Worm (Caenorhabditis elegans) whole organism, L4 larva: ENCODE results near the gene sdz-5.

Source experiments
- F10B5.3 ChIP-seq: sonication (generic microtip); optimal IDR thresholded peaks from 2 replicates; lab custom pipeline; 2016; ENCODE audit warnings: mild to moderate bottlenecking, missing genetic modification characterization, missing compliant biosample characterization
- T20F7.1 ChIP-seq: fragments of 200-800 bp; sonication (Bioruptor generic); optimal IDR thresholded peaks from 2 replicates; lab custom pipeline; 2018; ENCODE audit warnings: mild to moderate bottlenecking, missing genetic modification characterization, missing compliant biosample characterization
- T26A8.4 ChIP-seq: fragments of 200-800 bp; sonication (Bioruptor generic); IDR thresholded peaks from 2 replicates; pipeline ENCODE4 v1.3.6; 2022; ENCODE audit warnings: missing genetic modification characterization, missing compliant biosample characterization
- Y48G9A.11 ChIP-seq: fragments of 200-800 bp; sonication (Bioruptor generic); IDR thresholded peaks from 2 replicates; pipeline ENCODE4 v1.3.6; 2022; ENCODE audit warnings: missing genetic modification reagents, missing genetic modification characterization, missing compliant biosample characterization
- Y75B8A.6 ChIP-seq: fragments of 200-800 bp; sonication (Bioruptor generic); IDR thresholded peaks from 2 replicates; pipeline ENCODE4 v1.3.6; 2022; ENCODE audit warnings: missing genetic modification reagents, missing genetic modification characterization, missing compliant biosample characterization
- ZK546.5 ChIP-seq, 2 experiments: sonication (generic microtip); optimal IDR thresholded peaks; 2 replicates each; lab custom pipeline; 2017; ENCODE audit warnings: missing biosample characterization in 2 of 2, missing genetic modification characterization in 2 of 2
- aha-1 ChIP-seq: fragments of 150-350 bp; peaks from one replicate; lab custom pipeline; 2014; ENCODE audit warnings: missing biosample characterization, missing genetic modification characterization
- ceh-20 ChIP-seq: fragments of 200-800 bp; sonication (Bioruptor generic); IDR thresholded peaks from 2 replicates; pipeline ENCODE4 v1.3.6; 2022; ENCODE audit warnings: missing genetic modification reagents, missing genetic modification characterization, missing compliant biosample characterization
- ceh-44 ChIP-seq: fragments of 200-800 bp; sonication (Bioruptor generic); IDR thresholded peaks from 2 replicates; pipeline ENCODE4 v1.3.6; 2022; ENCODE audit warnings: missing genetic modification reagents, missing genetic modification characterization, missing compliant biosample characterization
- ces-1 ChIP-seq: fragments of 150-350 bp; sonication (generic microtip); optimal IDR thresholded peaks from 4 replicates; lab custom pipeline; 2014; ENCODE audit warnings: missing biosample characterization, missing genetic modification reagents, missing genetic modification characterization
- daf-12 ChIP-seq: fragments of 150-350 bp; optimal IDR thresholded peaks from 2 replicates; lab custom pipeline; 2014; ENCODE audit warnings: missing biosample characterization, missing genetic modification reagents, missing genetic modification characterization
- daf-16 ChIP-seq, 3 experiments: sonication (generic microtip); optimal IDR thresholded peaks; 2 replicates each; lab custom pipeline; 2016 to 2017; ENCODE audit warnings: missing genetic modification characterization in 3 of 3, missing genetic modification reagents in 3 of 3, mild to moderate bottlenecking in 2 of 3, missing compliant biosample characterization in 2 of 3, missing biosample characterization in 1 of 3, moderate library complexity in 1 of 3
- dmd-9 ChIP-seq: fragments of 200-800 bp; sonication (Bioruptor generic); IDR thresholded peaks from 2 replicates; pipeline ENCODE4 v1.3.6; 2022; ENCODE audit warnings: missing genetic modification reagents, missing genetic modification characterization, missing compliant biosample characterization
- dpl-1 ChIP-seq: fragments of 150-350 bp; optimal IDR thresholded peaks from 2 replicates; lab custom pipeline; 2014; ENCODE audit warnings: missing biosample characterization, missing genetic modification reagents, missing genetic modification characterization
- lim-7 ChIP-seq: fragments of 200-800 bp; sonication (Bioruptor generic); IDR thresholded peaks from 2 replicates; pipeline ENCODE4 v1.3.6; 2022; ENCODE audit warnings: missing genetic modification characterization, missing compliant biosample characterization
- lin-15B ChIP-seq: fragments of 150-350 bp; sonication (generic microtip); optimal IDR thresholded peaks from 3 replicates; lab custom pipeline; 2014; ENCODE audit warnings: missing biosample characterization, missing genetic modification characterization
- lin-38 ChIP-seq: fragments of 200-800 bp; sonication (Bioruptor generic); IDR thresholded peaks from 2 replicates; pipeline ENCODE4 v1.3.6; 2022; ENCODE audit warnings: missing genetic modification reagents, missing genetic modification characterization, missing compliant biosample characterization
- lir-3 ChIP-seq: sonication (generic microtip); optimal IDR thresholded peaks from 2 replicates; lab custom pipeline; 2016; ENCODE audit warnings: mild to moderate bottlenecking, missing genetic modification characterization, missing compliant biosample characterization
- lsy-2 ChIP-seq, 2 experiments: fragments of 150-350 bp in 1 of 2; sonication (generic microtip) in 1 of 2; optimal IDR thresholded peaks; 2 replicates each; lab custom pipeline; 2014 to 2017; ENCODE audit warnings: missing biosample characterization in 2 of 2, missing genetic modification characterization in 2 of 2
- mdl-1 ChIP-seq, 2 experiments: fragments of 150-350 bp in 1 of 2; sonication (generic microtip) in 1 of 2; optimal IDR thresholded peaks; 2 replicates each; lab custom pipeline; 2014 to 2017; ENCODE audit warnings: missing biosample characterization in 2 of 2, missing genetic modification characterization in 2 of 2
- mdt-29 ChIP-seq: fragments of 200-800 bp; sonication (Bioruptor generic); IDR thresholded peaks from 2 replicates; pipeline ENCODE4 v1.3.6; 2022; ENCODE audit warnings: missing genetic modification reagents, missing genetic modification characterization, missing compliant biosample characterization
- mep-1 ChIP-seq: fragments of 150-350 bp; sonication (generic microtip); optimal IDR thresholded peaks from 3 replicates; lab custom pipeline; 2014; ENCODE audit warnings: missing biosample characterization, missing genetic modification characterization
- nhr-111 ChIP-seq: fragments of 200-800 bp; sonication (Bioruptor generic); optimal IDR thresholded peaks from 2 replicates; lab custom pipeline; 2018; ENCODE audit warnings: mild to moderate bottlenecking, missing genetic modification characterization, missing compliant biosample characterization
- nhr-237 ChIP-seq: sonication (generic microtip); optimal IDR thresholded peaks from 2 replicates; lab custom pipeline; 2017; ENCODE audit warnings: missing biosample characterization, missing genetic modification characterization
- nhr-28 ChIP-seq: fragments of 150-350 bp; optimal IDR thresholded peaks from 2 replicates; lab custom pipeline; 2014; ENCODE audit warnings: missing biosample characterization, missing genetic modification characterization
- nhr-76 ChIP-seq: fragments of 150-350 bp; optimal IDR thresholded peaks from 2 replicates; lab custom pipeline; 2014; ENCODE audit warnings: missing biosample characterization, missing genetic modification characterization
- set-16 ChIP-seq: fragments of 200-800 bp; sonication (Bioruptor generic); IDR thresholded peaks from 2 replicates; pipeline ENCODE4 v1.3.6; 2022; ENCODE audit warnings: missing genetic modification reagents, missing genetic modification characterization, missing compliant biosample characterization
- spr-3 ChIP-seq: fragments of 200-800 bp; sonication (Bioruptor generic); optimal IDR thresholded peaks from 2 replicates; lab custom pipeline; 2018; ENCODE audit warnings: mild to moderate bottlenecking, missing genetic modification characterization, missing compliant biosample characterization
- tra-1 ChIP-seq: fragments of 200-800 bp; sonication (Bioruptor generic); IDR thresholded peaks from 2 replicates; pipeline ENCODE4 v1.3.6; 2022; ENCODE audit warnings: missing genetic modification reagents, missing genetic modification characterization, missing compliant biosample characterization
- unc-130 ChIP-seq: sonication (generic microtip); optimal IDR thresholded peaks from 2 replicates; lab custom pipeline; 2016; ENCODE audit warnings: missing genetic modification reagents, missing genetic modification characterization, missing compliant biosample characterization
- unc-62 ChIP-seq, 3 experiments: fragments of 150-350 bp in 1 of 3; sonication (generic microtip); optimal IDR thresholded peaks in 2 of 3; peaks in 1 of 3; 1 replicate in 1 of 3; 2 replicates in 2 of 3; lab custom pipeline; 2014 to 2017; ENCODE audit warnings: missing biosample characterization in 3 of 3, missing genetic modification characterization in 3 of 3, missing genetic modification reagents in 3 of 3, missing genotype in 1 of 3
- vab-7 ChIP-seq: fragments of 200-800 bp; sonication (Bioruptor generic); IDR thresholded peaks from 2 replicates; pipeline ENCODE4 v1.3.6; 2022; ENCODE audit warnings: missing genetic modification reagents, missing genetic modification characterization, missing compliant biosample characterization
- zag-1 ChIP-seq: fragments of 150-350 bp; optimal IDR thresholded peaks from 2 replicates; lab custom pipeline; 2014; ENCODE audit warnings: missing biosample characterization, missing genetic modification characterization
- zfp-3 ChIP-seq: fragments of 200-800 bp; sonication (Bioruptor generic); conservative IDR thresholded peaks from 2 replicates; pipeline ENCODE4 v1.3.6; 2022; ENCODE audit warnings: missing genetic modification reagents, missing genetic modification characterization, missing compliant biosample characterization
- zip-2 ChIP-seq: fragments of 150-350 bp; optimal IDR thresholded peaks from 2 replicates; lab custom pipeline; 2014; ENCODE audit warnings: missing biosample characterization, missing genetic modification characterization
- ztf-11 ChIP-seq: fragments of 150-350 bp; optimal IDR thresholded peaks from 2 replicates; lab custom pipeline; 2014; ENCODE audit warnings: missing biosample characterization, missing genetic modification characterization

sdz-5 gene

ce11 chrII:3048989-3049388 is 40.5 kb downstream of the sdz-5 start:
- TF ChIP-seq Y75B8A.6 (GFP tag; lab: Robert Waterston, UW), result no peak
- no peak for TF ChIP-seq nhr-111 (GFP tag; lab: Kevin White, UChicago)
- TF ChIP-seq lin-15B, result no peak
- no peak for TF ChIP-seq Y48G9A.11
- TF ChIP-seq mdt-29 (GFP tag; lab: Robert Waterston, UW), result no peak
- TF ChIP-seq daf-12 (tag; lab: Kevin White, UChicago), result no peak
- no peak for TF ChIP-seq nhr-76 (tag; lab: Kevin White, UChicago)
- no peak for TF ChIP-seq zag-1 (tag; lab: Kevin White, UChicago)
- TF ChIP-seq ZK546.5 (tag; optimal IDR thresholded peaks at IDR 0.05; lab: Kevin White, UChicago), result no peak
- no peak for TF ChIP-seq dmd-9 (GFP tag; lab: Robert Waterston, UW)
- no peak for TF ChIP-seq ceh-44
- no peak for TF ChIP-seq dpl-1 (GFP tag; lab: Kevin White, UChicago)
- TF ChIP-seq zip-2, result no peak
- TF ChIP-seq T26A8.4 (GFP tag; lab: Robert Waterston, UW), result no peak
- TF ChIP-seq vab-7 (GFP tag; lab: Robert Waterston, UW), result no peak
- no peak for TF ChIP-seq F10B5.3 (tag; lab: Kevin White, UChicago)
- no peak for TF ChIP-seq lim-7 (GFP tag; lab: Robert Waterston, UW)

DNA sequence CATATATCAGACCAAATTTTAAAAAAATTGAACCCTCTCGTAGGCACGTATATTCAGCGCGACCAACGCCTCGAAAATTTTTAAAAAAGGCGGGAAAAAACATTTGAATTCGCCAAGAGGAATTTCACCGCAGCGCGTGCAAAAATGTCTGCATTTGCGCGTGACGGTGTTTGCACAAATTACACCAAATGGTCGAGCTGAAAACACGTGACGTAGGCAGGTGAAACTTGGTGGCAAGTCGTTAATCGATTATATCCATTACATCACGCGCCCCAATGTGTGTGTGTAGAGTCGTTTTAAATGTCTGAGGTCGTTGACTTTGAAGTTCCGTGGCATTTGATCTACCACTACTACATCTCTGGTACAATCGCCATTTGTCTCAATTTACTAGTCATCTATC is 42.2 kb downstream of the sdz-5 start, which contains the start of gene sri-31:
Gene sri-31 (plus strand): TSS at position 301 of the 400 bp plus-strand sequence.
- no peak for TF ChIP-seq vab-7 (GFP tag; lab: Robert Waterston, UW)
- no peak for TF ChIP-seq ztf-11 (tag; lab: Kevin White, UChicago)
- TF ChIP-seq Y48G9A.11, result 0 out of 2 replicates have a peak, but pooled peaks have one; percentile 7
- no peak for TF ChIP-seq set-16
- no peak for TF ChIP-seq tra-1 (GFP tag; lab: Robert Waterston, UW)
- TF ChIP-seq lin-38 (GFP tag; lab: Robert Waterston, UW), result no peak

DNA sequence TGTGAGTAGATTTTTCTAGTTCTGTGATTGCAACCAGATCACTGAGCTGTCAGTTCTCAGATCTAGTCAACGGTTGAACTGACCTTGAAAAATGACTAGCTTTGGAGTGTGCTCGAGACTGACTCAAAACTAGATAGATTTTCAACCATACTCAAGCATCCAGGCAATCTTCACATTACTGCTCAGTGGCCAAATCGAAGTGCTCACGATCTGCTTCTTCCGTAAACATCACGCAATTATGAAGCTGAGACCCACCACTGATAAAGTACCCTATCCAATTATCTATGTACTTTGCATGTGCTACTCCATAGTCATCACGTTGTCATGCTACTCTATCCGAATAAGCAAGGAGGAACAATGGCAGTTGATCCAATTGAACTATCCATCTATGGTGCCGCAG is 42.8 kb downstream of the sdz-5 start:
- TF ChIP-seq mdl-1 (tag; optimal IDR thresholded peaks at IDR 0.05; lab: Kevin White, UChicago), result no peak
- no peak for TF ChIP-seq unc-130 (GFP tag; lab: Kevin White, UChicago)
- no peak for TF ChIP-seq dpl-1 (GFP tag; lab: Kevin White, UChicago)
- TF ChIP-seq unc-62 (GFP tag; optimal IDR thresholded peaks at IDR 0.05 in 1 of 2; lab: Kevin White, UChicago), result peak in 1 of 2 experiments; percentile 94
- TF ChIP-seq unc-62 (tag; optimal IDR thresholded peaks at IDR 0.05; lab: Kevin White, UChicago), result no peak
- no peak for TF ChIP-seq mdt-29 (GFP tag; lab: Robert Waterston, UW)
- no peak for TF ChIP-seq mep-1 (tag; lab: Kevin White, UChicago)

DNA sequence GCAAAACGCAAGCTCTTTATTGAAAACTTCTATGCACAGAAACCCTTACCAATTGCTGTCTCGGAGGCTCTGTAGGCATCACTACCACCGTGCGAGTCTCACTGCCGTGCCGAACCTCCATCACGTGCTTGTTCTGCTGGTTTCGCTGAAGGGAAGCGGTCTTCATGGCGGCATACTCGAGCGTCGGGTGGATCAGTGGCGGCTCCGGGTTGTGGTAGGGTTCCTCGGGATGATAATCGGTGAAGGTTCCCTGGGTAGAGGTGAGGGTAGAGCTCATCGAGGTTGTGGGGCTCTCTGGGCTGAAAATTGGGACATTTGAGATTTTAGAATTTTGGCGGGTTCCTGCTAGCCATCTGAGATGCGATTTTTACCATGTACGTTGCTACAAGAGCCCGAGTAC is 44.3 kb downstream of the sdz-5 start:
- TF ChIP-seq set-16 (peak; percentile 76), lsy-2 (tag; optimal IDR thresholded peaks at IDR 0.05; lab: Kevin White, UChicago) (no peak), nhr-237 (tag; lab: Kevin White, UChicago) (no peak), ceh-20 (GFP tag; lab: Robert Waterston, UW) (no peak), daf-16 (GFP tag; optimal IDR thresholded peaks at IDR 0.05; lab: Kevin White, UChicago) (no peak), daf-16 (tag; optimal IDR thresholded peaks at IDR 0.05; lab: Kevin White, UChicago) (no peak), Y48G9A.11 (no peak)

DNA sequence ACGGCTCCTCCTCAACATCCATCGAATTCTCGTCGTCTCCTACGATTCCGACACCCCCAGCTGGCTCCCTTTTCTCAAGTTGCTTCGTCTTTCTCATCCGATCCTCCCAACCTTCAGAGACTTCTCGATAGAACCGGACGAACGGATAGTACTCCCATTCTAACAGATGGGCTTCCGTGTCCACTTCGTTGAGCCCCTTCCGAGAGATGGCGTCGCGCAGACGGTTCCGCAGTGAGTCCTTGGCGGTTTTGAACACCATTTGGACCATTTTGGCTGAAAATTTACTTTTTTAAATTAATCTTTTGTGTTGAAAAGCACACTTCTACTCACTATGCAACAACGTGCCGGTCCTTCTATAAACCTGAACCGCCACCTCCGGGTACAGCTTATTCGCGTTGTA is 45.2 kb downstream of the sdz-5 start:
- TF ChIP-seq lsy-2 (tag; optimal IDR thresholded peaks at IDR 0.05; lab: Kevin White, UChicago), result no peak
- peak; percentile 95 for TF ChIP-seq aha-1 (tag; lab: Kevin White, UChicago)
- TF ChIP-seq mdl-1 (tag; optimal IDR thresholded peaks at IDR 0.05; lab: Kevin White, UChicago), result no peak
- TF ChIP-seq unc-130 (GFP tag; lab: Kevin White, UChicago), result no peak

ce11 chrII:3054221-3054620 is 45.7 kb downstream of the sdz-5 start, which contains the start of gene lido-13:
lido-13 (minus strand) TSS chrII:3054321.
- no peak for TF ChIP-seq vab-7 (GFP tag; lab: Robert Waterston, UW)
- TF ChIP-seq nhr-28 (tag; lab: Kevin White, UChicago), result no peak
- no peak for TF ChIP-seq mep-1 (tag; lab: Kevin White, UChicago)
- TF ChIP-seq spr-3 (GFP tag; lab: Kevin White, UChicago), result no peak
- no peak for TF ChIP-seq lir-3 (tag; lab: Kevin White, UChicago)
- no peak for TF ChIP-seq T20F7.1 (GFP tag; lab: Kevin White, UChicago)
- no peak for TF ChIP-seq ces-1 (GFP tag; lab: Kevin White, UChicago)
- TF ChIP-seq zfp-3, result no peak
- TF ChIP-seq mdt-29 (GFP tag; lab: Robert Waterston, UW), result no peak
- TF ChIP-seq, all 104 proteins: peak for 0
